5 fruit fly cellular contexts compared by ENCODE assay signal in the genomic region with DNA sequence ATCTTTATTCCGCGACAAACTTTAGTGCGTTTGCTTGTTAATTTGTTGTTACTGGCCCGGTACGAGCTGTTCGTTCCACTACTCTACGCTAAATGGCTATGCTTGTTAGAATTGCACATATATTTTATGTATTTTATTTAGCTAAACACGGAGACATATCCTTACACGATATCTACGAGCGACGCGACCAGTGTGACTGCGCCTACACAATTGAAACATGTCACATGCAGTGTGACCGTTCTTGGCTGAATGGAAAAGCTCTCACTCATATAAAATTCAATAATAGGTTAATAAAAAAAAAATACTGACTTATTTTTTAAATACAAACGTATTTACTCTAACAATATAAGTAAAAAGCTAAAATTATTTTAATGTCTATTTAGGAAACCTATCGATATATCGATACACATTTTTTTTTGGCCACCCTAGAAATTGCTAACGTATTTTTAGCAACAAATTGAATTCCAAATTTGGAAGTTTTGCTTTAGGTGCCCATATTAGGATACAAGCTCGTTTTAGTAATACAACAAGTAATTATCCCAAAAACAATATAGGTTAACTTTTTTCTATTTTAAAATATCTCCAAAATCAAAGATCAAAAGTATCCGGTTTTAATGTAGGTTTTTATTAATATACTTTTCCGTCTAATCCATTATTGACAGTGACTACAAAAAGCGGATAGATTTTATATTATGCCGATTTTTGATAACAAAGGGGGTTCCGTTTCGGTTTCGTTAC.
TF ChIP-seq lines count a peak whose summit lies in the region.

A gene (minus strand): TSS at position 215 of the 738 bp plus-strand sequence.

- no peak for TF ChIP-seq CTCF in whole organism, embryonic (GFP tag; optimal IDR thresholded peaks at IDR 0.05; lab: Kevin White, UChicago)

TF ChIP-seq in whole organism, adult, 20 proteins besides CTCF, POLR2A, EP300 and RAD21 (continues in another document):
- no peak for TF ChIP-seq pad (GFP tag; optimal IDR thresholded peaks at IDR 0.05; lab: Kevin White, UChicago)
- peak; percentile 37 for TF ChIP-seq CG7101 (tag; optimal IDR thresholded peaks at IDR 0.05; lab: Kevin White, UChicago)
- TF ChIP-seq kay (GFP tag; lab: Kevin White, UChicago; ENCODE audit: borderline replicate concordance) = peak; percentile 98
- TF ChIP-seq ovo (GFP tag; optimal IDR thresholded peaks at IDR 0.05; lab: Kevin White, UChicago) = peak; percentile 39
- TF ChIP-seq Hr96 (GFP tag; optimal IDR thresholded peaks at IDR 0.05; lab: Kevin White, UChicago) = no peak
- peak; percentile 49 for TF ChIP-seq CG1620 (GFP tag; optimal IDR thresholded peaks at IDR 0.05; lab: Kevin White, UChicago)
- TF ChIP-seq CG11617 (GFP tag; optimal IDR thresholded peaks at IDR 0.05; lab: Kevin White, UChicago) = peak; percentile 76
- TF ChIP-seq Mnt (GFP tag; optimal IDR thresholded peaks at IDR 0.05; lab: Kevin White, UChicago) = peak; percentile 63
- no peak for TF ChIP-seq CG7045 (GFP tag; optimal IDR thresholded peaks at IDR 0.05; lab: Kevin White, UChicago)
- TF ChIP-seq toe (GFP tag; optimal IDR thresholded peaks at IDR 0.05; lab: Kevin White, UChicago) = no peak
- no peak for TF ChIP-seq CG5204 (GFP tag; optimal IDR thresholded peaks at IDR 0.05; lab: Kevin White, UChicago)
- TF ChIP-seq bab1 (GFP tag; optimal IDR thresholded peaks at IDR 0.05; lab: Kevin White, UChicago) = peak; percentile 42
- peak; percentile 33 for TF ChIP-seq Crg-1 (GFP tag; optimal IDR thresholded peaks at IDR 0.05; lab: Kevin White, UChicago)
- TF ChIP-seq tj (GFP tag; optimal IDR thresholded peaks at IDR 0.05; lab: Kevin White, UChicago) = no peak
- no peak for TF ChIP-seq Clk (GFP tag; optimal IDR thresholded peaks at IDR 0.05; lab: Kevin White, UChicago)
- peak; percentile 43 for TF ChIP-seq CG14711 (tag; optimal IDR thresholded peaks at IDR 0.05; lab: Kevin White, UChicago)

TF ChIP-seq in whole organism, embryonic, 481 proteins besides CTCF, POLR2A, EP300 and RAD21 (continues in another document):
- TF ChIP-seq CG12155 (GFP tag; optimal IDR thresholded peaks at IDR 0.05; lab: Kevin White, UChicago) = peak; percentile 49
- no peak for TF ChIP-seq Drgx (GFP tag; IDR thresholded peaks at IDR 0.05; lab: Robert Waterston, UW)
- TF ChIP-seq Blimp-1 (GFP tag; optimal IDR thresholded peaks at IDR 0.05; lab: Kevin White, UChicago) = no peak
- TF ChIP-seq CG1647 (GFP tag; optimal IDR thresholded peaks at IDR 0.05; lab: Kevin White, UChicago) = no peak
- TF ChIP-seq CG32772 (GFP tag; IDR thresholded peaks at IDR 0.05; lab: Robert Waterston, UW) = no peak
- peak; percentile 3 for TF ChIP-seq ewg (GFP tag; optimal IDR thresholded peaks at IDR 0.05; lab: Kevin White, UChicago)
- no peak for TF ChIP-seq CG11398 (GFP tag; optimal IDR thresholded peaks at IDR 0.05; lab: Kevin White, UChicago)
- TF ChIP-seq dimm (GFP tag; IDR thresholded peaks at IDR 0.05; lab: Robert Waterston, UW) = no peak
- no peak for TF ChIP-seq Atf-2 (GFP tag; optimal IDR thresholded peaks at IDR 0.05; lab: Kevin White, UChicago)
- TF ChIP-seq Fer3 (tag; optimal IDR thresholded peaks at IDR 0.05; lab: Kevin White, UChicago) = no peak
- TF ChIP-seq CG13123 (GFP tag; optimal IDR thresholded peaks at IDR 0.05; lab: Kevin White, UChicago) = no peak
- TF ChIP-seq pb (GFP tag; optimal IDR thresholded peaks at IDR 0.05; lab: Kevin White, UChicago) = no peak
- peak; percentile 66 for TF ChIP-seq nmo (GFP tag; optimal IDR thresholded peaks at IDR 0.05; lab: Kevin White, UChicago)
- peak; percentile 86 for TF ChIP-seq BEAF-32 (GFP tag; optimal IDR thresholded peaks at IDR 0.05; lab: Kevin White, UChicago)
- no peak for TF ChIP-seq CG8765 (GFP tag; IDR thresholded peaks at IDR 0.05; lab: Robert Waterston, UW)
- TF ChIP-seq CG6254 (GFP tag; optimal IDR thresholded peaks at IDR 0.05; lab: Kevin White, UChicago) = no peak
- TF ChIP-seq D19A (tag; optimal IDR thresholded peaks at IDR 0.05; lab: Kevin White, UChicago) = no peak
- TF ChIP-seq CG8924 (tag; optimal IDR thresholded peaks at IDR 0.05; lab: Kevin White, UChicago) = peak; percentile 84

TF ChIP-seq in whole organism, prepupa, 60 proteins besides CTCF, POLR2A, EP300 and RAD21 (continues in another document):
- TF ChIP-seq CG15336 (GFP tag; IDR thresholded peaks at IDR 0.05; lab: Robert Waterston, UW) = no peak
- peak; percentile 31 for TF ChIP-seq cyc (GFP tag; optimal IDR thresholded peaks at IDR 0.05; lab: Kevin White, UChicago)
- no peak for TF ChIP-seq CG8319 (GFP tag; optimal IDR thresholded peaks at IDR 0.05; lab: Kevin White, UChicago)
- TF ChIP-seq CG3919 (GFP tag; optimal IDR thresholded peaks at IDR 0.05; lab: Kevin White, UChicago) = no peak
- TF ChIP-seq Hr38 (GFP tag; optimal IDR thresholded peaks at IDR 0.05; lab: Kevin White, UChicago) = no peak
- TF ChIP-seq CG4318 (GFP tag; optimal IDR thresholded peaks at IDR 0.05; lab: Kevin White, UChicago) = no peak
- no peak for TF ChIP-seq CG32006 (GFP tag; optimal IDR thresholded peaks at IDR 0.05; lab: Kevin White, UChicago)
- peak; percentile 79 for TF ChIP-seq Eip78C (GFP tag; lab: Kevin White, UChicago)
- no peak for TF ChIP-seq CG10669 (GFP tag; optimal IDR thresholded peaks at IDR 0.05; lab: Kevin White, UChicago)
- TF ChIP-seq CG6792 (GFP tag; optimal IDR thresholded peaks at IDR 0.05; lab: Kevin White, UChicago) = no peak
- no peak for TF ChIP-seq fd85E (GFP tag; optimal IDR thresholded peaks at IDR 0.05; lab: Kevin White, UChicago)
- no peak for TF ChIP-seq Lpt (GFP tag; optimal IDR thresholded peaks at IDR 0.05; lab: Kevin White, UChicago)
- TF ChIP-seq esn (GFP tag; optimal IDR thresholded peaks at IDR 0.05; lab: Kevin White, UChicago) = peak; percentile 61
- TF ChIP-seq Eip75B (GFP tag; optimal IDR thresholded peaks at IDR 0.05; lab: Kevin White, UChicago) = peak; percentile 7
- TF ChIP-seq CG10631 (GFP tag; optimal IDR thresholded peaks at IDR 0.05; lab: Kevin White, UChicago) = no peak
- peak; percentile 46 for TF ChIP-seq topi (GFP tag; optimal IDR thresholded peaks at IDR 0.05; lab: Kevin White, UChicago)
- TF ChIP-seq achi (GFP tag; optimal IDR thresholded peaks at IDR 0.05; lab: Kevin White, UChicago) = peak; percentile 5
- peak; percentile 30 for TF ChIP-seq CG1621 (tag; optimal IDR thresholded peaks at IDR 0.05; lab: Kevin White, UChicago)

TF ChIP-seq in whole organism, pupa, 21 proteins besides CTCF, POLR2A, EP300 and RAD21:
- TF ChIP-seq EcR (GFP tag; optimal IDR thresholded peaks at IDR 0.05; lab: Kevin White, UChicago) = peak; percentile 48
- peak; percentile 68 for TF ChIP-seq CG8159 (tag; optimal IDR thresholded peaks at IDR 0.05; lab: Kevin White, UChicago)
- peak; percentile 13 for TF ChIP-seq CG34367 (tag; optimal IDR thresholded peaks at IDR 0.05; lab: Kevin White, UChicago)
- TF ChIP-seq Pif1A (GFP tag; optimal IDR thresholded peaks at IDR 0.05; lab: Kevin White, UChicago) = peak; percentile 28
- no peak for TF ChIP-seq Pif1B (GFP tag; optimal IDR thresholded peaks at IDR 0.05; lab: Kevin White, UChicago)
TF ChIP-seq in whole organism, pupa: peak in this region for 4.

TF ChIP-seq in whole organism, wandering third instar larva, 38 proteins besides CTCF, POLR2A, EP300 and RAD21 (continues in another document):
- TF ChIP-seq ey (GFP tag; optimal IDR thresholded peaks at IDR 0.05; lab: Kevin White, UChicago) (no peak), pan (optimal IDR thresholded peaks at IDR 0.05; lab: Kevin White, UChicago) (no peak), Hnf4 (GFP tag; optimal IDR thresholded peaks at IDR 0.05; lab: Kevin White, UChicago) (peak; percentile 76), dmrt93B (GFP tag; optimal IDR thresholded peaks at IDR 0.05; lab: Kevin White, UChicago) (no peak), Abd-B (GFP tag; optimal IDR thresholded peaks at IDR 0.05; lab: Kevin White, UChicago) (no peak), CG32264 (GFP tag; optimal IDR thresholded peaks at IDR 0.05; lab: Kevin White, UChicago) (peak; percentile 23), tai (GFP tag; optimal IDR thresholded peaks at IDR 0.05; lab: Kevin White, UChicago) (peak; percentile 52), dl (GFP tag; optimal IDR thresholded peaks at IDR 0.05; lab: Kevin White, UChicago; ENCODE audit: insufficient read depth in 1 of 2, partially characterized antibody in 2 of 2) (no peak), dsf (GFP tag; optimal IDR thresholded peaks at IDR 0.05; lab: Kevin White, UChicago; ENCODE audit: borderline replicate concordance) (peak; percentile 2), sv (GFP tag; optimal IDR thresholded peaks at IDR 0.05; lab: Kevin White, UChicago) (peak; percentile 24), Dfd (GFP tag; optimal IDR thresholded peaks at IDR 0.05; lab: Kevin White, UChicago) (no peak), brk (GFP tag; optimal IDR thresholded peaks at IDR 0.05; lab: Kevin White, UChicago) (peak; percentile 34), CrebA (GFP tag; optimal IDR thresholded peaks at IDR 0.05; lab: Kevin White, UChicago; ENCODE audit: borderline replicate concordance) (no peak), Hr83 (GFP tag; optimal IDR thresholded peaks at IDR 0.05; lab: Kevin White, UChicago; ENCODE audit: poor library complexity, severe bottlenecking) (peak; percentile 25), lola (GFP tag; optimal IDR thresholded peaks at IDR 0.05; lab: Kevin White, UChicago) (no peak), Myc (optimal IDR thresholded peaks at IDR 0.05; lab: Kevin White, UChicago) (no peak), Hr78 (GFP tag; optimal IDR thresholded peaks at IDR 0.05; lab: Kevin White, UChicago) (no peak), fru (GFP tag; optimal IDR thresholded peaks at IDR 0.05; lab: Kevin White, UChicago) (peak; percentile 33), woc (GFP tag; optimal IDR thresholded peaks at IDR 0.05; lab: Kevin White, UChicago) (peak; percentile 1), N (GFP tag; optimal IDR thresholded peaks at IDR 0.05; lab: Kevin White, UChicago) (no peak), Jra (GFP tag; optimal IDR thresholded peaks at IDR 0.05; lab: Kevin White, UChicago) (no peak), OdsH (GFP tag; optimal IDR thresholded peaks at IDR 0.05; lab: Kevin White, UChicago) (peak; percentile 15), HLH106 (tag; optimal IDR thresholded peaks at IDR 0.05; lab: Kevin White, UChicago) (no peak), Rel (GFP tag; optimal IDR thresholded peaks at IDR 0.05; lab: Kevin White, UChicago) (no peak), Rel (tag; optimal IDR thresholded peaks at IDR 0.05; lab: Kevin White, UChicago) (peak; percentile 23), Mio (GFP tag; optimal IDR thresholded peaks at IDR 0.05; lab: Kevin White, UChicago) (no peak), h (GFP tag; optimal IDR thresholded peaks at IDR 0.05; lab: Kevin White, UChicago) (peak; percentile 36), rgr (GFP tag; optimal IDR thresholded peaks at IDR 0.05; lab: Kevin White, UChicago) (peak; percentile 40), CG9705 (GFP tag; optimal IDR thresholded peaks at IDR 0.05; lab: Kevin White, UChicago) (no peak), Sp1 (GFP tag; optimal IDR thresholded peaks at IDR 0.05; lab: Kevin White, UChicago) (peak; percentile 50), psq (GFP tag; optimal IDR thresholded peaks at IDR 0.05; lab: Kevin White, UChicago) (peak; percentile 15), GATAd (GFP tag; optimal IDR thresholded peaks at IDR 0.05; lab: Kevin White, UChicago) (no peak)
